Worm (Caenorhabditis elegans): ENCODE results near the gene F09B9.5.

F09B9.5 gene

DNA sequence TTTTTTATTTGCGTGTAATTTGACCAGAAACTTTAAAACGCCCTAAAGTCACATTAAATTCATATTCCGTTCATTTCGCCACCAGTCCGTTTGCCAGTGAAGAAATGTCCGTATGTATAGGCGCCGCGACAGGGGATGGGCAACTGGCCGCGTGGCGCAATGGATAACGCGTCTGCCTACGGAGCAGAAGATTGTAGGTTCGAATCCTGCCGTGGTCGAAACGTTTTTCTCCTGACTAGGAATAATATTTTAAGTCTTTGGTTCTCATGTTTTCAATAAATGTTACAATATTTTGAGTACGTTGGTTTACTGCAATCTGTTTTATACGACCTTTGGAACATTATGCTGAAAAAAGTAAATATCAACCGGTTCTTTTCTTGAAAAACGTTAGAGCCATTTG, 9.6 kb upstream of the F09B9.5 start (continued):
- TF ChIP-seq pha-4 (GFP tag; IDR thresholded peaks at IDR 0.05): peak; percentile 85
- no peak for TF ChIP-seq pha-4 (tag; optimal IDR thresholded peaks at IDR 0.05)
- peak; percentile 58 for TF ChIP-seq mep-1 (tag; optimal IDR thresholded peaks at IDR 0.05)
- no peak for TF ChIP-seq fos-1 (tag; optimal IDR thresholded peaks at IDR 0.05)
- peak; percentile 17 for TF ChIP-seq dpl-1 (GFP tag; optimal IDR thresholded peaks at IDR 0.05)
- TF ChIP-seq nhr-102 (tag; optimal IDR thresholded peaks at IDR 0.05): peak; percentile 79
- no peak for TF ChIP-seq zag-1 (tag; optimal IDR thresholded peaks at IDR 0.05)
- TF ChIP-seq unc-39 (tag; optimal IDR thresholded peaks at IDR 0.05): no peak
- peak; percentile 84 for TF ChIP-seq hmg-1.1 (GFP tag; IDR thresholded peaks at IDR 0.05)
- TF ChIP-seq lsy-2 (tag; optimal IDR thresholded peaks at IDR 0.05): peak in 1 of 2 experiments; percentile 71
- no peak for TF ChIP-seq T20F7.1 (GFP tag; optimal IDR thresholded peaks at IDR 0.05)
- TF ChIP-seq lin-38 (GFP tag; IDR thresholded peaks at IDR 0.05): peak; percentile 77

DNA sequence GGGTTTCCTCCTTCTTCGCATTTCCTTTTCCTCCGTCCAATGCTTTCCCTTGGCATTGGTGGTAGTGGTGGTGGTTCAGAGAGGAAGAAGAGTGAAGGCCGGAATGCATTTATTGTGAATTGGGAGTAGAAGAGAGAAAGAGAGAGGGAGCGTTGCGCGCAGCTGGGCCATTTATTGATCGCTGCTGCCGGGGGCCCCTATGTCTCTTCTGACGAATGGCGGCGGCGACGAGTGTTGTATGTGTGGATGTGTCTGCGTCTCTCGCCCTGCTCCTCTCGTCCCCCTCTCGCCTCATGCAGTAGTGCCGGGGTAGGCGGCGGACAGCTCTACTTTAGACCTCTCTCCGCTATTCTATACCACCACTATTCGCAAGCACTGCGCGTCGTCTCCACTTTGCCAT, 8.0 kb upstream of the F09B9.5 start, which contains the start of gene unc-115:
TSS of gene unc-115 (plus strand) at position 301 of the 400 bp plus-strand sequence.
- TF ChIP-seq zfp-2 (tag; optimal IDR thresholded peaks at IDR 0.05) (no peak), aha-1 (tag) (peak; percentile 96), snpc-4 (tag; optimal IDR thresholded peaks at IDR 0.05) (peak; percentile 6), zag-1 (tag; optimal IDR thresholded peaks at IDR 0.05) (no peak), cey-2 (tag; optimal IDR thresholded peaks at IDR 0.05; ENCODE audit: borderline replicate concordance, insufficient read depth) (no peak), ceh-82 (tag; optimal IDR thresholded peaks at IDR 0.05) (no peak), set-16 (GFP tag; IDR thresholded peaks at IDR 0.05) (peak; percentile 96), lin-39 (tag; optimal IDR thresholded peaks at IDR 0.05) (peak; percentile 67), mes-2 (tag; optimal IDR thresholded peaks at IDR 0.05; ENCODE audit: poor library complexity, severe bottlenecking) (peak; percentile 83), nhr-42 (GFP tag; IDR thresholded peaks at IDR 0.05) (0 out of 2 replicates have a peak, but pooled peaks have one; percentile 22), ceh-28 (tag; optimal IDR thresholded peaks at IDR 0.05) (peak; percentile 78), ceh-32 (tag; optimal IDR thresholded peaks at IDR 0.05; ENCODE audit: poor library complexity) (peak; percentile 61), F10B5.3 (tag; optimal IDR thresholded peaks at IDR 0.05) (peak; percentile 35), hmg-1.1 (GFP tag; IDR thresholded peaks at IDR 0.05) (peak; percentile 94), R02D3.7 (tag; optimal IDR thresholded peaks at IDR 0.05) (no peak), F37D6.2 (tag; optimal IDR thresholded peaks at IDR 0.05) (peak; percentile 86), F49E8.2 (tag; optimal IDR thresholded peaks at IDR 0.05; ENCODE audit: borderline replicate concordance) (no peak), dmd-8 (GFP tag; IDR thresholded peaks at IDR 0.05) (peak; percentile 77; the same call in 1 of the 2 replicates), ces-1 (GFP tag; optimal IDR thresholded peaks at IDR 0.05) (peak; percentile 74), zfp-3 (GFP tag; conservative IDR thresholded peaks at IDR 0.05) (0 out of 2 replicates have a peak, but pooled peaks have one; percentile 9), dpl-1 (GFP tag; optimal IDR thresholded peaks at IDR 0.05) (peak; percentile 20), arid-1 (GFP tag; conservative IDR thresholded peaks at IDR 0.05) (peak; percentile 75), nhr-11 (tag; optimal IDR thresholded peaks at IDR 0.05) (peak; percentile 43), unc-62 (GFP tag; optimal IDR thresholded peaks at IDR 0.05 in 1 of 2) (peak in 1 of 2 experiments; percentile 96), unc-62 (tag; optimal IDR thresholded peaks at IDR 0.05) (no peak), ceh-20 (GFP tag; IDR thresholded peaks at IDR 0.05) (peak; percentile 76), nhr-111 (GFP tag; optimal IDR thresholded peaks at IDR 0.05) (no peak), nhr-102 (tag; optimal IDR thresholded peaks at IDR 0.05) (peak; percentile 40), T26A8.4 (GFP tag; IDR thresholded peaks at IDR 0.05) (peak; percentile 65), lin-13 (GFP tag; optimal IDR thresholded peaks at IDR 0.05) (peak; percentile 72), egl-43 (GFP tag; IDR thresholded peaks at IDR 0.05) (peak; percentile 93), gei-8 (GFP tag; optimal IDR thresholded peaks at IDR 0.05) (peak; percentile 27), saeg-2 (GFP tag; IDR thresholded peaks at IDR 0.05) (no peak), php-3 (GFP tag; IDR thresholded peaks at IDR 0.05) (peak; percentile 31; the same call in 1 of the 2 replicates), vab-7 (GFP tag; IDR thresholded peaks at IDR 0.05) (0 out of 2 replicates have a peak, but pooled peaks have one; percentile 26), ctbp-1 (GFP tag; IDR thresholded peaks at IDR 0.05) (peak; percentile 91), tra-1 (GFP tag; IDR thresholded peaks at IDR 0.05) (peak; percentile 28; the same call in 1 of the 2 replicates), mdl-1 (tag; optimal IDR thresholded peaks at IDR 0.05) (peak; percentile 64 to 75), rbr-2 (tag; optimal IDR thresholded peaks at IDR 0.05) (peak; percentile 91), nhr-6 (tag; optimal IDR thresholded peaks at IDR 0.05) (peak; percentile 63), lsy-2 (tag; optimal IDR thresholded peaks at IDR 0.05) (peak; percentile 60 to 63), duxl-1 (tag; optimal IDR thresholded peaks at IDR 0.05; ENCODE audit: poor library complexity) (no peak)

All from whole organism, L4 larva.